Worm (Caenorhabditis elegans): ENCODE data around the gene rrf-3.

The rrf-3 gene

DNA sequence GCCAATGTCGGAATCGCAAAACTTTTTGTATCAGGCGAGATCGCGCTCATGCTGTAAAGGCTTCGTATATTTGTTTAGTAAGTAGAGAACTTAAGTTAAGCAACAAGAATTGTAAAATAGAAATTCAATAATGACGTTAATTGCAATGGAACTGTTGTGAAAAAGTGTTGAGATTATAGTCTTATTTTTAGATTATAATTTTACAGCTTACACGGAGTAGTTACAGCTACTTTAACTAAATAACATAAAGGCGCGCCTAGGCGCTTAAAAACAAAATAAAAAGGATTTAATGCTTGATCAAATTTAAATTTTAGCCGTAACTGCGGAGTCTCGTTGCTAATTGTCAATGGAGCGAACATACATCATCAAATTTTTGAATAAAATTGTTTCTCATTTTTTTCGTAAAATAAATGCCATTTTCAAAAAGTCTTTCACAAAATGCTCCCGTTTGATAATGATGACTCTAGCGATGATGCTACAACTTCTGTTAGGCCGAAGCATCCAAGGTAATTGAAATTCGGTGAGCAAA is at the start of gene rrf-3, which contains the start of gene emb-27:
rrf-3 (plus strand) TSS at position 346 of the 529 bp plus-strand sequence.
emb-27 (minus strand) TSS at position 51 of the 529 bp plus-strand sequence.
- TF ChIP-seq attf-4 (tag; optimal IDR thresholded peaks at IDR 0.05) (no peak), fkh-10 (GFP tag; optimal IDR thresholded peaks at IDR 0.05) (no peak), lin-38 (GFP tag; IDR thresholded peaks at IDR 0.05) (peak; percentile 88), mes-2 (tag; optimal IDR thresholded peaks at IDR 0.05; ENCODE audit: poor library complexity, severe bottlenecking) (peak; percentile 59), ceh-44 (GFP tag; IDR thresholded peaks at IDR 0.05) (no peak), skn-1 (tag; optimal IDR thresholded peaks at IDR 0.05) (no peak), madf-5 (GFP tag; IDR thresholded peaks at IDR 0.05) (no peak), dpl-1 (GFP tag; optimal IDR thresholded peaks at IDR 0.05) (peak; percentile 73), duxl-1 (tag; optimal IDR thresholded peaks at IDR 0.05; ENCODE audit: poor library complexity) (no peak), daf-8 (GFP tag; IDR thresholded peaks at IDR 0.05) (no peak), F37D6.2 (tag; optimal IDR thresholded peaks at IDR 0.05) (no peak), Y48G9A.11 (GFP tag; IDR thresholded peaks at IDR 0.05) (peak; percentile 84), nhr-6 (tag; optimal IDR thresholded peaks at IDR 0.05) (peak; percentile 0), arid-1 (GFP tag; conservative IDR thresholded peaks at IDR 0.05) (no peak), ceh-82 (tag; optimal IDR thresholded peaks at IDR 0.05) (no peak), T20F7.1 (GFP tag; optimal IDR thresholded peaks at IDR 0.05) (peak; percentile 92), lsy-2 (tag; optimal IDR thresholded peaks at IDR 0.05) (peak in 1 of 2 experiments; percentile 84)

ce11 chrII:8116159-8116558 is 46.1 kb upstream of the rrf-3 start, which contains the start of gene unc-105:
Gene unc-105, plus strand, starts transcription at chrII:8116459.
- no peak for TF ChIP-seq saeg-2 (GFP tag; IDR thresholded peaks at IDR 0.05)
- no peak for TF ChIP-seq nhr-42 (GFP tag; IDR thresholded peaks at IDR 0.05)
- TF ChIP-seq ztf-7 (tag; optimal IDR thresholded peaks at IDR 0.05): no peak
- TF ChIP-seq zfp-3 (GFP tag; conservative IDR thresholded peaks at IDR 0.05): no peak
- no peak for TF ChIP-seq lin-29 (GFP tag; IDR thresholded peaks at IDR 0.05)
- TF ChIP-seq hif-1 (tag; optimal IDR thresholded peaks at IDR 0.05): no peak
- no peak for TF ChIP-seq hlh-11 (tag; optimal IDR thresholded peaks at IDR 0.05)

- TF ChIP-seq daf-16 (GFP tag; optimal IDR thresholded peaks at IDR 0.05): peak in 1 of 2 experiments; percentile 6
- no peak for TF ChIP-seq daf-16 (tag; optimal IDR thresholded peaks at IDR 0.05)
- TF ChIP-seq snpc-1.2 (GFP tag; IDR thresholded peaks at IDR 0.05): no peak
Measured at ce11 chrII:8117426-8117825, 44.8 kb upstream of the rrf-3 start.

DNA sequence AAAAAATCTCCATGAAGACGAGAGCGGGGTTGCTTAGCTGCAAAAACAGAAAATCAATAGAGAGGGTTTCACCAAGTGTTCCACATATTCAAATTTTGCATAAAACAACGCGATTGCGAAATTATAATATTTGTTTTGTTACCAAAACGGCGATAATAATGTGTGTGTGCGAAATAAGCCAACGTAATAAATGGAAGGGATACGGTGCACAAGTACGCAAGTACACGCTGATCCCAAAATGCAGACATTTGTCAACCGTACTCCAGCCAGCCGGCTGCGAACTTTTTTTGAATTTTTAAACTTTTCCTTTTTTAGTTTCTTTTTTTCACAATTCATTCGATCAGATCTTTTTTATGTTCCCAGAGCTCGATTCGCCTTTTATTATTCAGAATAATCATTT is 37.4 kb upstream of the rrf-3 start, which contains the start of gene ire-1:
ire-1 (minus strand) TSS at position 44 of the 400 bp plus-strand sequence.
- TF ChIP-seq F26F4.8 (GFP tag; conservative IDR thresholded peaks at IDR 0.05) (no peak), nhr-237 (tag; optimal IDR thresholded peaks at IDR 0.05) (no peak), pha-4 (GFP tag; IDR thresholded peaks at IDR 0.05) (peak; percentile 14; the same call in 1 of the 2 replicates), pha-4 (tag; optimal IDR thresholded peaks at IDR 0.05) (peak; percentile 70), lin-38 (GFP tag; IDR thresholded peaks at IDR 0.05) (peak; percentile 54), mep-1 (tag; optimal IDR thresholded peaks at IDR 0.05) (peak; percentile 70), zip-11 (GFP tag; IDR thresholded peaks at IDR 0.05) (no peak), daf-16 (GFP tag; optimal IDR thresholded peaks at IDR 0.05) (no peak), daf-16 (tag; optimal IDR thresholded peaks at IDR 0.05) (peak; percentile 57), tra-1 (GFP tag; IDR thresholded peaks at IDR 0.05) (no peak), duxl-1 (tag; optimal IDR thresholded peaks at IDR 0.05; ENCODE audit: poor library complexity) (no peak), lin-13 (GFP tag; optimal IDR thresholded peaks at IDR 0.05) (peak; percentile 42), saeg-2 (GFP tag; IDR thresholded peaks at IDR 0.05) (no peak), tag-97 (GFP tag; IDR thresholded peaks at IDR 0.05) (no peak), snpc-1.2 (GFP tag; IDR thresholded peaks at IDR 0.05) (no peak), lir-3 (tag; optimal IDR thresholded peaks at IDR 0.05) (no peak), F44E2.7 (GFP tag; IDR thresholded peaks at IDR 0.05) (no peak), Y75B8A.6 (GFP tag; IDR thresholded peaks at IDR 0.05) (no peak), mxl-2 (GFP tag; conservative IDR thresholded peaks at IDR 0.05) (no peak), nhr-102 (tag; optimal IDR thresholded peaks at IDR 0.05) (no peak), dve-1 (tag; optimal IDR thresholded peaks at IDR 0.05; ENCODE audit: insufficient read depth) (peak; percentile 72), ceh-20 (GFP tag; IDR thresholded peaks at IDR 0.05) (no peak), attf-4 (tag; optimal IDR thresholded peaks at IDR 0.05) (no peak), ama-1 (optimal IDR thresholded peaks at IDR 0.05) (no peak), spr-1 (tag; optimal IDR thresholded peaks at IDR 0.05) (no peak), T20F7.1 (GFP tag; optimal IDR thresholded peaks at IDR 0.05) (peak; percentile 47), skn-1 (tag; optimal IDR thresholded peaks at IDR 0.05) (no peak), nhr-6 (tag; optimal IDR thresholded peaks at IDR 0.05) (peak; percentile 38), zfp-3 (GFP tag; conservative IDR thresholded peaks at IDR 0.05) (no peak)

All from whole organism, L4 larva.